Worm (Caenorhabditis elegans): ENCODE measurements around the gene pbo-4.

ce11 chrX:10966251-10966650 lies 12.3 kb downstream of the pbo-4 start, which contains the start of gene lge-1:
- no peak for TF ChIP-seq tbx-8 (GFP tag; optimal IDR thresholded peaks at IDR 0.05)
- TF ChIP-seq unc-39 (tag; optimal IDR thresholded peaks at IDR 0.05): no peak
- TF ChIP-seq ces-1 (GFP tag; optimal IDR thresholded peaks at IDR 0.05): no peak
- no peak for TF ChIP-seq nhr-237 (tag; optimal IDR thresholded peaks at IDR 0.05)
- TF ChIP-seq snpc-4 (tag; optimal IDR thresholded peaks at IDR 0.05): no peak
- TF ChIP-seq unc-62 (GFP tag; optimal IDR thresholded peaks at IDR 0.05): no peak
- TF ChIP-seq blmp-1 (tag; optimal IDR thresholded peaks at IDR 0.05): no peak
- TF ChIP-seq elt-3 (tag; optimal IDR thresholded peaks at IDR 0.05): no peak
- no peak for TF ChIP-seq nhr-76 (tag; optimal IDR thresholded peaks at IDR 0.05)
- no peak for TF ChIP-seq nhr-28 (tag; optimal IDR thresholded peaks at IDR 0.05)

Data from whole organism, mixed stage, embryonic.